Fruit fly (Drosophila melanogaster) whole organism, adult: Measurements from ENCODE around the gene BBS5.

Source experiments
- CG11617 ChIP-seq: fragments of 200-800 bp; sonication (Bioruptor generic); optimal IDR thresholded peaks from 2 replicates; lab custom pipeline; 2017; ENCODE audit warnings: mild to moderate bottlenecking, missing biosample characterization, missing genetic modification reagents, missing genetic modification characterization
- CG12768 ChIP-seq: fragments of 200-800 bp; sonication (Bioruptor generic); optimal IDR thresholded peaks from 2 replicates; lab custom pipeline; 2017; ENCODE audit warnings: missing biosample characterization, missing genetic modification characterization, mild to moderate bottlenecking, moderate library complexity, missing genetic modification reagents
- CG14711 ChIP-seq: fragments of 200-800 bp; sonication (Bioruptor generic); optimal IDR thresholded peaks from 2 replicates; lab custom pipeline; 2018; ENCODE audit warnings: missing biosample characterization, mild to moderate bottlenecking, missing genetic modification characterization, moderate library complexity
- CG1620 ChIP-seq: fragments of 200-800 bp; sonication (Bioruptor generic); optimal IDR thresholded peaks from 2 replicates; lab custom pipeline; 2016; ENCODE audit warnings: missing biosample characterization, missing genetic modification characterization
- CG33017 ChIP-seq: fragments of 200-800 bp; sonication (Bioruptor generic); optimal IDR thresholded peaks from 2 replicates; lab custom pipeline; 2018; ENCODE audit warnings: missing biosample characterization, mild to moderate bottlenecking, missing genetic modification characterization, moderate library complexity
- CG5204 ChIP-seq: fragments of 200-800 bp; sonication (Bioruptor generic); optimal IDR thresholded peaks from 2 replicates; lab custom pipeline; 2016; ENCODE audit warnings: missing biosample characterization, missing genetic modification characterization
- CG7045 ChIP-seq: fragments of 200-800 bp; sonication (Bioruptor generic); optimal IDR thresholded peaks from 2 replicates; lab custom pipeline; 2017; ENCODE audit warnings: missing biosample characterization, mild to moderate bottlenecking, missing genetic modification characterization
- CG7101 ChIP-seq: fragments of 200-800 bp; sonication (Bioruptor generic); optimal IDR thresholded peaks from 2 replicates; lab custom pipeline; 2018; ENCODE audit warnings: missing biosample characterization, mild to moderate bottlenecking, missing genetic modification characterization, moderate library complexity
- Clk ChIP-seq: fragments of 200-800 bp; sonication (Bioruptor generic); optimal IDR thresholded peaks from 2 replicates; lab custom pipeline; 2017; ENCODE audit warnings: missing biosample characterization, missing genetic modification characterization
- Crg-1 ChIP-seq: fragments of 200-800 bp; sonication (Bioruptor generic); optimal IDR thresholded peaks from 2 replicates; lab custom pipeline; 2016; ENCODE audit warnings: missing biosample characterization, missing genetic modification characterization
- Hr96 ChIP-seq: fragments of 200-800 bp; sonication (Bioruptor generic); optimal IDR thresholded peaks from 2 replicates; lab custom pipeline; 2016; ENCODE audit warnings: missing biosample characterization, missing genetic modification characterization
- Mnt ChIP-seq: fragments of 200-800 bp; sonication (Bioruptor generic); optimal IDR thresholded peaks from 2 replicates; lab custom pipeline; 2016; ENCODE audit warnings: missing biosample characterization, mild to moderate bottlenecking, missing genetic modification characterization
- bab1 ChIP-seq: fragments of 200-800 bp; sonication (Bioruptor generic); optimal IDR thresholded peaks from 3 replicates; lab custom pipeline; 2019; ENCODE audit warnings: missing biosample characterization, mild to moderate bottlenecking, missing genetic modification characterization, moderate library complexity
- cic ChIP-seq: fragments of 200-800 bp; sonication (Bioruptor generic); optimal IDR thresholded peaks from 2 replicates; lab custom pipeline; 2017; ENCODE audit warnings: missing biosample characterization, mild to moderate bottlenecking, missing genetic modification characterization, moderate library complexity
- cnc ChIP-seq, 2 experiments: fragments of >200 bp; optimal IDR thresholded peaks; 2 replicates each; lab custom pipeline; 2017
- kay ChIP-seq: fragments of 200-800 bp; sonication (Bioruptor generic); peaks from one replicate; lab custom pipeline; 2016; ENCODE audit warnings: missing biosample characterization, missing genetic modification characterization, borderline replicate concordance
- ovo ChIP-seq: fragments of 200-800 bp; sonication (Bioruptor generic); optimal IDR thresholded peaks from 2 replicates; lab custom pipeline; 2016; ENCODE audit warnings: missing biosample characterization, missing genetic modification characterization
- pad ChIP-seq: fragments of 200-800 bp; sonication (Bioruptor generic); optimal IDR thresholded peaks from 3 replicates; lab custom pipeline; 2017; ENCODE audit warnings: missing biosample characterization, missing genetic modification characterization, mild to moderate bottlenecking, moderate library complexity, missing genetic modification reagents
- tj ChIP-seq: fragments of 200-800 bp; sonication (Bioruptor generic); optimal IDR thresholded peaks from 3 replicates; lab custom pipeline; 2017; ENCODE audit warnings: missing biosample characterization, mild to moderate bottlenecking, missing genetic modification characterization, moderate library complexity
- toe ChIP-seq: fragments of 200-800 bp; sonication (Bioruptor generic); optimal IDR thresholded peaks from 2 replicates; lab custom pipeline; 2016; ENCODE audit warnings: missing biosample characterization, missing genetic modification characterization

Gene BBS5

dm6 chr3R:4816018-4816417 lies at the start of gene BBS5:
BBS5 (plus strand) TSS chr3R:4816318.
- TF ChIP-seq CG11617 = no peak
- TF ChIP-seq cic (GFP tag; lab: Kevin White, UChicago) = no peak
- TF ChIP-seq tj (GFP tag; lab: Kevin White, UChicago) = no peak
- TF ChIP-seq CG12768 (GFP tag; lab: Kevin White, UChicago) = no peak
- no peak for TF ChIP-seq CG7101
- no peak for TF ChIP-seq ovo
- TF ChIP-seq Clk (GFP tag; lab: Kevin White, UChicago) = no peak
- TF ChIP-seq bab1 = no peak
- TF ChIP-seq toe = no peak
- TF ChIP-seq pad (GFP tag; lab: Kevin White, UChicago) = no peak
- no peak for TF ChIP-seq CG33017 (tag; lab: Kevin White, UChicago)
- no peak for TF ChIP-seq CG7045
- TF ChIP-seq CG1620 (GFP tag; lab: Kevin White, UChicago) = no peak
- no peak for TF ChIP-seq cnc (optimal IDR thresholded peaks at IDR 0.05; lab: Kevin White, UChicago)
- TF ChIP-seq Mnt (GFP tag; lab: Kevin White, UChicago) = no peak

- no peak for TF ChIP-seq CG33017 (tag; lab: Kevin White, UChicago)
- no peak for TF ChIP-seq CG12768 (GFP tag; lab: Kevin White, UChicago)
- no peak for TF ChIP-seq cic (GFP tag; lab: Kevin White, UChicago)
- TF ChIP-seq CG5204 = no peak
- TF ChIP-seq Mnt (GFP tag; lab: Kevin White, UChicago) = no peak
- TF ChIP-seq kay (GFP tag; lab: Kevin White, UChicago) = no peak
- TF ChIP-seq CG11617 = no peak
- TF ChIP-seq CG14711 (tag; lab: Kevin White, UChicago) = no peak
- no peak for TF ChIP-seq CG7045
- no peak for TF ChIP-seq Clk (GFP tag; lab: Kevin White, UChicago)
- no peak for TF ChIP-seq Hr96
- no peak for TF ChIP-seq bab1
Measured at dm6 chr3R:4768711-4769239, 47.3 kb upstream of the BBS5 start.

dm6 chr3R:4771319-4771718 lies 44.8 kb upstream of the BBS5 start:
- TF ChIP-seq tj (GFP tag; lab: Kevin White, UChicago) (peak; percentile 78), CG14711 (tag; lab: Kevin White, UChicago) (no peak), cnc (optimal IDR thresholded peaks at IDR 0.05; lab: Kevin White, UChicago) (no peak)

- TF ChIP-seq Crg-1 (GFP tag; lab: Kevin White, UChicago) (no peak), CG1620 (GFP tag; lab: Kevin White, UChicago) (no peak), CG7101 (no peak), Clk (GFP tag; lab: Kevin White, UChicago) (no peak), CG11617 (no peak), toe (no peak), bab1 (no peak), CG14711 (tag; lab: Kevin White, UChicago) (no peak), CG33017 (tag; lab: Kevin White, UChicago) (no peak), CG7045 (no peak), Mnt (GFP tag; lab: Kevin White, UChicago) (no peak), CG12768 (GFP tag; lab: Kevin White, UChicago) (no peak), tj (GFP tag; lab: Kevin White, UChicago) (no peak), cnc (optimal IDR thresholded peaks at IDR 0.05; lab: Kevin White, UChicago) (no peak), Hr96 (no peak), ovo (no peak), cic (GFP tag; lab: Kevin White, UChicago) (no peak)
Measured at dm6 chr3R:4773097-4773496, 43.0 kb upstream of the BBS5 start, which contains the start of gene CG44098. CG44098 (minus strand) TSS chr3R:4773197.

dm6 chr3R:4774953-4775352 lies 41.2 kb upstream of the BBS5 start, which contains the start of gene CG44088:
CG44088 (minus strand) TSS chr3R:4775053.
- TF ChIP-seq cnc (optimal IDR thresholded peaks at IDR 0.05; lab: Kevin White, UChicago) (no peak), ovo (no peak), cic (GFP tag; lab: Kevin White, UChicago) (no peak), kay (GFP tag; lab: Kevin White, UChicago) (peak; percentile 51), CG14711 (tag; lab: Kevin White, UChicago) (no peak)

- TF ChIP-seq toe = no peak
- TF ChIP-seq kay (GFP tag; lab: Kevin White, UChicago) = peak; percentile 48
- peak; percentile 49 for TF ChIP-seq bab1
- TF ChIP-seq CG11617 = no peak
Measured at dm6 chr3R:4775371-4775770, 40.7 kb upstream of the BBS5 start.

dm6 chr3R:4780262-4780661 lies 35.9 kb upstream of the BBS5 start, which contains the start of gene CG14655:
CG14655 (minus strand) TSS chr3R:4780302.
- TF ChIP-seq CG11617 = no peak
- no peak for TF ChIP-seq Clk (GFP tag; lab: Kevin White, UChicago)
- TF ChIP-seq Hr96 = no peak
- no peak for TF ChIP-seq CG1620 (GFP tag; lab: Kevin White, UChicago)
- no peak for TF ChIP-seq Mnt (GFP tag; lab: Kevin White, UChicago)
- TF ChIP-seq toe = no peak
- no peak for TF ChIP-seq cnc (optimal IDR thresholded peaks at IDR 0.05; lab: Kevin White, UChicago)
- TF ChIP-seq CG14711 (tag; lab: Kevin White, UChicago) = no peak
- TF ChIP-seq Crg-1 (GFP tag; lab: Kevin White, UChicago) = no peak
